Worm (Caenorhabditis elegans) whole organism, early embryonic: ENCODE data around the gene F58G1.2.

ENCODE experiments used
- F13C5.2 ChIP-seq: sonication (generic microtip); optimal IDR thresholded peaks from 2 replicates; lab custom pipeline; 2017; ENCODE audit warnings: mild to moderate bottlenecking, missing genetic modification characterization, inconsistent platforms, missing compliant biosample characterization
- ama-1 ChIP-seq: fragments of 150-350 bp; optimal IDR thresholded peaks from 2 replicates; lab custom pipeline; 2014
- scrt-1 ChIP-seq: fragments of 200-800 bp; sonication (Bioruptor generic); IDR thresholded peaks from 2 replicates; pipeline ENCODE4 v1.3.6; 2022; ENCODE audit warnings: missing genetic modification characterization, missing compliant biosample characterization

DNA sequence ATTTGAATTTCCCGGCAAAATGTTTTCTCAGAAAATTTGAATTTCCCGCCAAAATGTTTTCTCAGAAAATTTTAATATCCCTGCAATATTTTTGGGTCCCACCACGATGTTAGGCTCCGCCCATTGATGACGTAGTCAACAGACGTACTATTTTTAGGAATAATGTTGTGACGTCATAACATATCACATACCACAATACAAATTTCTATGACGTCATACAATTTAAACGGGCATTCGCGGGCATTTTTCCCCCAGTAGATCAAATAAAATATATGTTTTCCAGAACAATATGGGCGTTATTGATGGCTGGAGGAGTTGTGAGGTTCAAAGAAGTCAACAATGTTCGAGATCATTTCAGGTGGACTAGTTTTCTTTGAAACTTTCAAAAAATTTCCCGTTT lies 47.5 kb upstream of the F58G1.2 start:
- TF ChIP-seq scrt-1 (no peak), ama-1 (lab: Kevin White, UChicago) (no peak), F13C5.2 (no peak)
